Worm (Caenorhabditis elegans) whole organism, L4/young adult: Measurements from ENCODE around the gene str-156.

Source experiments
- dao-5 ChIP-seq: sonication (generic microtip); optimal IDR thresholded peaks from 2 replicates; lab custom pipeline; 2016; ENCODE audit warnings: missing genotype, missing genetic modification characterization, moderate library complexity, missing compliant biosample characterization
- him-1 ChIP-seq: sonication (generic microtip); optimal IDR thresholded peaks from 2 replicates; lab custom pipeline; 2016; ENCODE audit warnings: missing genotype, missing genetic modification reagents, missing genetic modification characterization, missing compliant biosample characterization

DNA sequence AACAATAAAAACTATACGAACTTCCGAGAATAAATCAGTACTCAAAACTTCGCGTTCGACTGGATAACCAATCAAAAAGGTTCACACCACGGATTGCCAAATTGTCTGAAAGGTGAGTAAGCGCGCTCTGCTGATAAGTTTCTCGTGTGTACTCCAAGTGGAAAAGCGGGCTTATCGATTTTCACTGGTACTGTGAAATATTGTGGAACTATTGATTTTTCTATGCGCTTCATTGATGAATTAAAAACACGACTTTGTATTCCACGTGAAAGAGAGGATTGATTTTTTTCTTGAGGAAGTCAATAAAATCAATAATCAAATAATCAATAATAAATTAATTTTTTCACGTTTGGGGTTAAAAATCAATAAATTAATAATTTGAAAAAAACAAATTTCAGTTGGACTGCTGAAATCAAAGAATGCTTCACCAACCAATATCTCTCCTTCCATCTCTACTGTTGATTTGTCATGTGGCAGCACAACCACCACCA is 7.5 kb upstream of the str-156 start, which contains the start of gene T08B6.4:
- TF ChIP-seq dao-5 (tag; lab: Kevin White, UChicago): no peak
- TF ChIP-seq him-1: no peak
